Worm (Caenorhabditis elegans): ENCODE data around the gene M04C3.1.

The M04C3.1 gene

DNA sequence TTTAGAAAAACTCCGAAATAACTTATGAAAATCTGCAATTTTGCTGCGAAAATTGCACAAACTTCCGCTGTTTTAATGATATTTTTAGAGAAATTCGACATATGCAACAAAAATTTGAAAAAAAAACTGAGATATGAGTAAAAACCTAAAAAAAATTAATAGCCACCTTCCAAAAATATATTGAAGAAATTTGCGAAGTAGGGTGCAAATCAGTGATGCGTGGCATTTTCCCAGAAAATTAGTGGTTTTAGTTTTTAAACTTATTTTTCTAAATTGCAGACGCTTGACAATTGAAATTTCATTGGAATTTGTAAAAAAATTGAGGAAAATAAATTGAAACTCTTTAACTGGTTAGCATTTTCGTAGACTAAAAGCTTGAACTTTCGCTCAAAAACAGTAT lies 46.5 kb downstream of the M04C3.1 start, which contains the start of gene C25F9.13:
C25F9.13 (minus strand) TSS at position 101 of the 400 bp plus-strand sequence.
- TF ChIP-seq hnd-1 (tag; optimal IDR thresholded peaks at IDR 0.05): no peak
- TF ChIP-seq ceh-13 (GFP tag; optimal IDR thresholded peaks at IDR 0.05): no peak
- no peak for TF ChIP-seq sea-1 (GFP tag; conservative IDR thresholded peaks at IDR 0.05)
- no peak for TF ChIP-seq F13C5.2 (tag; optimal IDR thresholded peaks at IDR 0.05)
- TF ChIP-seq flt-1 (GFP tag; IDR thresholded peaks at IDR 0.05): no peak
- no peak for TF ChIP-seq ets-7 (tag; optimal IDR thresholded peaks at IDR 0.05)
- TF ChIP-seq ama-1 (optimal IDR thresholded peaks at IDR 0.05): no peak

ce11 chrV:19398396-19398795 lies 47.0 kb downstream of the M04C3.1 start:
- no peak for TF ChIP-seq tbx-11 (GFP tag; IDR thresholded peaks at IDR 0.05)
- no peak for TF ChIP-seq ama-1 (optimal IDR thresholded peaks at IDR 0.05)
- TF ChIP-seq B0310.2 (tag; optimal IDR thresholded peaks at IDR 0.05): no peak
- no peak for TF ChIP-seq F13C5.2 (tag; optimal IDR thresholded peaks at IDR 0.05)
- TF ChIP-seq tbx-37 (GFP tag; conservative IDR thresholded peaks at IDR 0.05): no peak
- no peak for TF ChIP-seq ceh-36 (tag; optimal IDR thresholded peaks at IDR 0.05)
- no peak for TF ChIP-seq pes-1 (GFP tag; IDR thresholded peaks at IDR 0.05)
- TF ChIP-seq ceh-13 (GFP tag; optimal IDR thresholded peaks at IDR 0.05): no peak
- no peak for TF ChIP-seq hnd-1 (tag; optimal IDR thresholded peaks at IDR 0.05)
- TF ChIP-seq hmbx-1 (tag; optimal IDR thresholded peaks at IDR 0.05): no peak
- no peak for TF ChIP-seq sea-1 (GFP tag; conservative IDR thresholded peaks at IDR 0.05)

DNA sequence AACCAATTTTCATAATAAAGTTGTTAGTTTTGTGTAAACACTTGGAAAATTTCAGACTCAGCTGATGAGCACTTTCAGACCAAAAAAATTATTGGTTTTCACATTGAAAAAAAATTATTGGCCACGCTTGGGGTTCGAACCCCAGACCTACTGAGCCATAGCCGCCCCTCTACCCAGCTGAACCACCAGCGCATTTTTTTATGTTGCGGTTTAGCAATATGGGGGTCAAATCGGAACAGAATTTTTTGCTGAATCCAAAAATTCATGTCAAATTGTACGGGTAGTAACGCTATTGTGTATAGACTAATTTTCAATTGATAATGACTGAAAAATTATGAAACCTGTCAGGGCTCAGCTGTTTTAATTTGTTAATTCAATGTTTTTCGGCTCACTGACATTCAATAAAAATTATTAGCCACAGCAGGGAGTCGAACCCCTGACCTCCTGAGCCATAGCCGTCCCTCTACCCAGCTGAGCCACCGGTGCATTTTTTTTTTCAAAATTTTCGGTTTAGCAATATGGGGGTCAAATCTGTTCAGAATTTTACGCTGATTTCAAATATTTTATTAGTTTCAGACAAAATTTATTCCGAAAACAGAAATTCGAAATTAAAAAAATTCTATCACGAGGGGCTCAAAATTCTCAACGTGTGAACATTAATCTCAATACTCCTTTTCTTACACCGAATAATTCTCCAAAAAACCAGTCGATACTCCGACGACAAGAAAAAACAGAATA lies 48.7 kb downstream of the M04C3.1 start:
- no peak for TF ChIP-seq ceh-13 (GFP tag; optimal IDR thresholded peaks at IDR 0.05)
- TF ChIP-seq pes-1 (GFP tag; IDR thresholded peaks at IDR 0.05): no peak
- TF ChIP-seq F13C5.2 (tag; optimal IDR thresholded peaks at IDR 0.05): no peak
- no peak for TF ChIP-seq tra-4 (tag; optimal IDR thresholded peaks at IDR 0.05)
- no peak for TF ChIP-seq hnd-1 (tag; optimal IDR thresholded peaks at IDR 0.05)
- no peak for TF ChIP-seq scrt-1 (GFP tag; IDR thresholded peaks at IDR 0.05)
- TF ChIP-seq ceh-36 (tag; optimal IDR thresholded peaks at IDR 0.05): no peak
- TF ChIP-seq ama-1 (optimal IDR thresholded peaks at IDR 0.05): no peak
- TF ChIP-seq B0310.2 (tag; optimal IDR thresholded peaks at IDR 0.05): no peak
- no peak for TF ChIP-seq flt-1 (GFP tag; IDR thresholded peaks at IDR 0.05)

DNA sequence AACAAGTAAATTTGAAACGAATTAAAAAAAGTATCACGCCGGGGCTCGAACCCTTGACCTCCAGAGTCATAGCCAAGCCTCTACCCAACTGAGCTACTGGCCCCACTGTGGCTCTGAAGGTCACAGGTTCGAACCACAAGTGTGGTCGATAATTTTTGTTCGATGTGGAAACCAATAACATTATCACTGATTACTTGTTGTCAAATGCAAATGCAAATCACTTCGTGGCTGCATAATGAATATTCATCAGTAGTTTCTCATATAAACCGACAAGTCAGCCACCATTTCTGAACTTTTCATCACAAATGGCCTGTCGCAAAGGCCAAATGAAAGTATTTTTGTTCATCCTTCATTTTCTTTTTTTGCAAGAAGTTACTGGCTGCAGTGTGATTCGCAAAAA lies 50.7 kb downstream of the M04C3.1 start, which contains the start of gene C25F9.8:
C25F9.8 (plus strand) TSS at position 301 of the 400 bp plus-strand sequence.
- TF ChIP-seq ama-1 (optimal IDR thresholded peaks at IDR 0.05) (no peak), hnd-1 (tag; optimal IDR thresholded peaks at IDR 0.05) (no peak), F13C5.2 (tag; optimal IDR thresholded peaks at IDR 0.05) (no peak), tbx-11 (GFP tag; IDR thresholded peaks at IDR 0.05) (no peak), B0310.2 (tag; optimal IDR thresholded peaks at IDR 0.05) (no peak), tbx-37 (GFP tag; conservative IDR thresholded peaks at IDR 0.05) (no peak), hmg-4 (GFP tag; optimal IDR thresholded peaks at IDR 0.05) (no peak), ets-7 (tag; optimal IDR thresholded peaks at IDR 0.05) (no peak), sea-1 (GFP tag; conservative IDR thresholded peaks at IDR 0.05) (no peak), flt-1 (GFP tag; IDR thresholded peaks at IDR 0.05) (no peak), pes-1 (GFP tag; IDR thresholded peaks at IDR 0.05) (no peak), hmbx-1 (tag; optimal IDR thresholded peaks at IDR 0.05) (no peak)

- TF ChIP-seq tra-4 (tag; optimal IDR thresholded peaks at IDR 0.05) (no peak), sea-1 (GFP tag; conservative IDR thresholded peaks at IDR 0.05) (no peak), flt-1 (GFP tag; IDR thresholded peaks at IDR 0.05) (no peak), tbx-37 (GFP tag; conservative IDR thresholded peaks at IDR 0.05) (no peak), ama-1 (optimal IDR thresholded peaks at IDR 0.05) (no peak), hmbx-1 (tag; optimal IDR thresholded peaks at IDR 0.05) (no peak), tbx-11 (GFP tag; IDR thresholded peaks at IDR 0.05) (no peak), hnd-1 (tag; optimal IDR thresholded peaks at IDR 0.05) (no peak), ceh-36 (tag; optimal IDR thresholded peaks at IDR 0.05) (no peak), F13C5.2 (tag; optimal IDR thresholded peaks at IDR 0.05) (no peak), B0310.2 (tag; optimal IDR thresholded peaks at IDR 0.05) (no peak)
Measured at ce11 chrV:19391242-19391641, 54.2 kb downstream of the M04C3.1 start.

- TF ChIP-seq B0310.2 (tag; optimal IDR thresholded peaks at IDR 0.05): no peak
- TF ChIP-seq ceh-13 (GFP tag; optimal IDR thresholded peaks at IDR 0.05): no peak
- no peak for TF ChIP-seq ets-7 (tag; optimal IDR thresholded peaks at IDR 0.05)
- TF ChIP-seq tra-4 (tag; optimal IDR thresholded peaks at IDR 0.05): no peak
- no peak for TF ChIP-seq flt-1 (GFP tag; IDR thresholded peaks at IDR 0.05)
- no peak for TF ChIP-seq hnd-1 (tag; optimal IDR thresholded peaks at IDR 0.05)
- TF ChIP-seq F13C5.2 (tag; optimal IDR thresholded peaks at IDR 0.05): no peak
- no peak for TF ChIP-seq sea-1 (GFP tag; conservative IDR thresholded peaks at IDR 0.05)
- TF ChIP-seq hmbx-1 (tag; optimal IDR thresholded peaks at IDR 0.05): no peak
Measured at ce11 chrV:19390029-19390428, 55.4 kb downstream of the M04C3.1 start, which contains the start of gene slcr-46.2. Gene slcr-46.2 (minus strand): TSS chrV:19390129.
